Fruit fly (Drosophila melanogaster) whole organism, embryonic: ENCODE measurements around the gene APC4.

Experiments
- Adf1 ChIP-seq: fragments of 200-800 bp; sonication (Bioruptor generic); IDR thresholded peaks from 2 replicates; pipeline ENCODE4 v1.3.6; 2022; ENCODE audit warnings: missing biosample characterization, missing genetic modification characterization
- BEAF-32 ChIP-seq: fragments of 200-800 bp; sonication (Bioruptor generic); optimal IDR thresholded peaks from 3 replicates; lab custom pipeline; 2017; ENCODE audit warnings: missing biosample characterization, missing genetic modification characterization, mild to moderate bottlenecking, moderate library complexity, missing genetic modification reagents
- CG15479 ChIP-seq: fragments of 200-800 bp; sonication (Bioruptor generic); optimal IDR thresholded peaks from 3 replicates; lab custom pipeline; 2019; ENCODE audit warnings: missing biosample characterization, mild to moderate bottlenecking, missing genetic modification characterization, moderate library complexity
- CG2129 ChIP-seq: fragments of 200-800 bp; sonication (Bioruptor generic); IDR thresholded peaks from 2 replicates; pipeline ENCODE4 v1.3.6; 2022; ENCODE audit warnings: missing biosample characterization, missing genetic modification characterization; ENCODE audit not compliant: partially characterized antibody
- CG2199 ChIP-seq: fragments of 200-800 bp; sonication (Bioruptor generic); IDR thresholded peaks from 3 replicates; pipeline ENCODE4 v1.3.6; 2022; ENCODE audit warnings: missing biosample characterization, missing genetic modification characterization
- CG30431 ChIP-seq: fragments of 200-800 bp; sonication (Bioruptor generic); optimal IDR thresholded peaks from 2 replicates; lab custom pipeline; 2017; ENCODE audit warnings: missing biosample characterization, missing genetic modification characterization
- CG31365 ChIP-seq: fragments of 200-800 bp; sonication (Bioruptor generic); optimal IDR thresholded peaks from 2 replicates; lab custom pipeline; 2018; ENCODE audit warnings: missing biosample characterization, mild to moderate bottlenecking, missing genetic modification characterization
- CG6813 ChIP-seq: fragments of 200-800 bp; sonication (Bioruptor generic); optimal IDR thresholded peaks from 2 replicates; lab custom pipeline; 2017; ENCODE audit warnings: missing biosample characterization, missing genetic modification characterization, mild to moderate bottlenecking, moderate library complexity, missing genetic modification reagents
- CG7556 ChIP-seq: fragments of 200-800 bp; sonication (Bioruptor generic); optimal IDR thresholded peaks from 2 replicates; lab custom pipeline; 2017; ENCODE audit warnings: missing biosample characterization, mild to moderate bottlenecking, missing genetic modification characterization
- CG9817 ChIP-seq: fragments of 200-800 bp; sonication (Bioruptor generic); optimal IDR thresholded peaks from 2 replicates; lab custom pipeline; 2018; ENCODE audit warnings: missing biosample characterization, mild to moderate bottlenecking, missing genetic modification characterization, moderate library complexity
- Dll ChIP-seq: fragments of 200-800 bp; sonication (Bioruptor generic); IDR thresholded peaks from 4 replicates; pipeline ENCODE4 v1.3.6; 2022; ENCODE audit warnings: missing biosample characterization, missing genetic modification characterization; ENCODE audit not compliant: partially characterized antibody
- Ets65A ChIP-seq: fragments of 200-800 bp; sonication (Bioruptor generic); peaks from one replicate; lab custom pipeline; 2016; ENCODE audit warnings: missing biosample characterization, missing genetic modification characterization
- H15 ChIP-seq: fragments of 200-800 bp; sonication (Bioruptor generic); IDR thresholded peaks from 3 replicates; pipeline ENCODE4 v1.3.6; 2022; ENCODE audit warnings: missing biosample characterization, missing genetic modification characterization
- Med ChIP-seq: fragments of 200-800 bp; sonication (Bioruptor generic); peaks from one replicate; lab custom pipeline; 2016; ENCODE audit warnings: missing biosample characterization, missing genetic modification characterization, mild to moderate bottlenecking, inconsistent platforms, moderate library complexity
- Nf-YA ChIP-seq: fragments of 200-800 bp; sonication (Bioruptor generic); IDR thresholded peaks from 2 replicates; pipeline ENCODE4 v1.3.6; 2022; ENCODE audit warnings: missing biosample characterization, missing genetic modification characterization
- PHDP ChIP-seq: fragments of 200-800 bp; sonication (Bioruptor generic); optimal IDR thresholded peaks from 3 replicates; lab custom pipeline; 2018; ENCODE audit warnings: missing biosample characterization, mild to moderate bottlenecking, missing genetic modification characterization, moderate library complexity
- Scr ChIP-seq: fragments of 200-800 bp; sonication (Bioruptor generic); IDR thresholded peaks from 2 replicates; pipeline ENCODE4 v1.3.6; 2022; ENCODE audit warnings: missing biosample characterization, missing genetic modification characterization; ENCODE audit not compliant: partially characterized antibody
- Sry-δ ChIP-seq: fragments of 200-800 bp; sonication (Bioruptor generic); optimal IDR thresholded peaks from 2 replicates; lab custom pipeline; 2016; ENCODE audit warnings: missing biosample characterization, missing genetic modification characterization
- TFAM ChIP-seq: fragments of 200-800 bp; sonication (Bioruptor generic); optimal IDR thresholded peaks from 2 replicates; lab custom pipeline; 2017; ENCODE audit warnings: missing biosample characterization, missing genetic modification characterization, inconsistent platforms
- Taf1 ChIP-seq: fragments of 200-800 bp; sonication (Bioruptor generic); IDR thresholded peaks from 2 replicates; pipeline ENCODE4 v1.3.6; 2022; ENCODE audit warnings: missing biosample characterization, missing genetic modification characterization
- abd-A ChIP-seq: fragments of 200-800 bp; sonication (Bioruptor generic); optimal IDR thresholded peaks from 3 replicates; lab custom pipeline; 2019; ENCODE audit warnings: missing biosample characterization, mild to moderate bottlenecking, missing genetic modification characterization, moderate library complexity
- bab2 ChIP-seq: fragments of 200-800 bp; sonication (Bioruptor generic); optimal IDR thresholded peaks from 2 replicates; lab custom pipeline; 2016; ENCODE audit warnings: missing biosample characterization, missing genetic modification characterization
- cad ChIP-seq: fragments of >200 bp; optimal IDR thresholded peaks from 2 replicates; lab custom pipeline; 2017; ENCODE audit warnings: missing biosample characterization, missing genetic modification characterization
- ci ChIP-seq: fragments of 200-800 bp; sonication (Bioruptor generic); IDR thresholded peaks from 3 replicates; pipeline ENCODE4 v1.3.6; 2022; ENCODE audit warnings: missing biosample characterization, missing genetic modification characterization
- eve ChIP-seq, 2 experiments: fragments of >200 bp; optimal IDR thresholded peaks; 2 replicates each; lab custom pipeline; 2017; ENCODE audit warnings: missing biosample characterization in 2 of 2, missing genetic modification characterization in 2 of 2
- exex ChIP-seq: fragments of 200-800 bp; sonication (Bioruptor generic); optimal IDR thresholded peaks from 4 replicates; lab custom pipeline; 2018; ENCODE audit warnings: missing biosample characterization, mild to moderate bottlenecking, missing genetic modification characterization, moderate library complexity
- gem ChIP-seq: fragments of 200-800 bp; sonication (Bioruptor generic); optimal IDR thresholded peaks from 2 replicates; lab custom pipeline; 2019; ENCODE audit warnings: missing biosample characterization, mild to moderate bottlenecking, missing genetic modification characterization, moderate library complexity
- grau ChIP-seq: fragments of 200-800 bp; optimal IDR thresholded peaks from 3 replicates; lab custom pipeline; 2019; ENCODE audit warnings: missing biosample characterization, mild to moderate bottlenecking, missing genetic modification characterization, moderate library complexity
- gsb-n ChIP-seq: fragments of 200-800 bp; sonication (Bioruptor generic); optimal IDR thresholded peaks from 3 replicates; lab custom pipeline; 2018; ENCODE audit warnings: missing biosample characterization, mild to moderate bottlenecking, missing genetic modification characterization
- hkb ChIP-seq, 2 experiments: fragments of 200-800 bp in 1 of 2; fragments of >200 bp in 1 of 2; sonication (Bioruptor generic) in 1 of 2; IDR thresholded peaks in 1 of 2; optimal IDR thresholded peaks in 1 of 2; 2 replicates each; pipeline versions ENCODE4 v1.3.6 to Lab custom; 2017 to 2022; ENCODE audit warnings: missing biosample characterization in 1 of 2, missing genetic modification characterization in 1 of 2
- oc ChIP-seq: fragments of 200-800 bp; sonication (Bioruptor generic); optimal IDR thresholded peaks from 2 replicates; lab custom pipeline; 2018; ENCODE audit warnings: missing biosample characterization, mild to moderate bottlenecking, missing genetic modification characterization, moderate library complexity
- pros ChIP-seq: fragments of 200-800 bp; sonication (Bioruptor generic); optimal IDR thresholded peaks from 3 replicates; lab custom pipeline; 2019; ENCODE audit warnings: missing biosample characterization, mild to moderate bottlenecking, missing genetic modification characterization, moderate library complexity
- rib ChIP-seq: fragments of 200-800 bp; sonication (Bioruptor generic); IDR thresholded peaks from 2 replicates; pipeline ENCODE4 v1.3.6; 2022; ENCODE audit warnings: missing biosample characterization, missing genetic modification characterization
- row ChIP-seq: fragments of 200-800 bp; sonication (Bioruptor generic); IDR thresholded peaks from 3 replicates; pipeline ENCODE4 v1.3.6; 2022; ENCODE audit warnings: missing biosample characterization, missing genetic modification characterization
- sens ChIP-seq: fragments of 200-800 bp; sonication (Bioruptor generic); peaks from one replicate; lab custom pipeline; 2016; ENCODE audit warnings: missing biosample characterization, missing genetic modification characterization
- sqz ChIP-seq: fragments of 200-800 bp; sonication (Bioruptor generic); optimal IDR thresholded peaks from 3 replicates; lab custom pipeline; 2018; ENCODE audit warnings: missing biosample characterization, mild to moderate bottlenecking, missing genetic modification characterization
- tll ChIP-seq, 2 experiments: fragments of 200-800 bp in 1 of 2; fragments of >200 bp in 1 of 2; sonication (Bioruptor generic) in 1 of 2; optimal IDR thresholded peaks; 2 replicates each; lab custom pipeline; 2017 to 2019; ENCODE audit warnings: missing biosample characterization in 2 of 2, missing genetic modification characterization in 2 of 2, mild to moderate bottlenecking in 1 of 2, moderate library complexity in 1 of 2
- tna ChIP-seq: fragments of 200-800 bp; sonication (Bioruptor generic); IDR thresholded peaks from 2 replicates; pipeline ENCODE4 v1.3.6; 2022; ENCODE audit warnings: missing biosample characterization, missing genetic modification characterization; ENCODE audit not compliant: partially characterized antibody
- twi ChIP-seq: fragments of 200-800 bp; optimal IDR thresholded peaks from 2 replicates; lab custom pipeline; 2019; ENCODE audit warnings: missing biosample characterization, mild to moderate bottlenecking, missing genetic modification characterization, moderate library complexity
- zen ChIP-seq: fragments of 200-800 bp; sonication (Bioruptor generic); optimal IDR thresholded peaks from 3 replicates; lab custom pipeline; 2018; ENCODE audit warnings: missing biosample characterization, mild to moderate bottlenecking, missing genetic modification characterization, moderate library complexity
- zf30C ChIP-seq: fragments of 200-800 bp; sonication (Bioruptor generic); optimal IDR thresholded peaks from 3 replicates; lab custom pipeline; 2018; ENCODE audit warnings: missing biosample characterization, mild to moderate bottlenecking, missing genetic modification characterization

APC4 gene

dm6 chrX:9127264-9128011 lies 44.7 kb downstream of the APC4 start (continued):
- TF ChIP-seq PHDP (tag; lab: Kevin White, UChicago) (peak; percentile 6), CG6813 (GFP tag; lab: Kevin White, UChicago) (no peak), hkb (optimal IDR thresholded peaks at IDR 0.05; lab: Kevin White, UChicago) (no peak), hkb (GFP tag; IDR thresholded peaks at IDR 0.05; lab: Robert Waterston, UW) (peak; percentile 21; the same call in 1 of the 2 replicates), bab2 (GFP tag; lab: Kevin White, UChicago) (peak; percentile 7), exex (tag; lab: Kevin White, UChicago) (no peak)

dm6 chrX:9128012-9128280 lies 45.2 kb downstream of the APC4 start:
- TF ChIP-seq oc (tag; lab: Kevin White, UChicago) (peak; percentile 16), rib (GFP tag; lab: Robert Waterston, UW) (no peak), Dll (GFP tag; lab: Robert Waterston, UW) (peak; percentile 48; the same call in 2 of the 4 replicates), sens (peak; percentile 52), CG30431 (no peak), Adf1 (GFP tag; lab: Robert Waterston, UW) (no peak), row (GFP tag; lab: Robert Waterston, UW) (peak; percentile 38; the same call in 2 of the 3 replicates), Scr (0 out of 2 replicates have a peak, but pooled peaks have one; percentile 38), pros (GFP tag; lab: Kevin White, UChicago) (peak; percentile 33), CG2129 (no peak; the same call in 1 of the 2 replicates), BEAF-32 (peak; percentile 47), abd-A (tag; lab: Kevin White, UChicago) (peak; percentile 54), gsb-n (tag; lab: Kevin White, UChicago) (peak; percentile 84), Sry-δ (GFP tag; lab: Kevin White, UChicago) (peak; percentile 47), sqz (GFP tag; lab: Kevin White, UChicago) (peak; percentile 13), H15 (GFP tag; lab: Robert Waterston, UW) (no peak), tna (GFP tag; lab: Robert Waterston, UW) (no peak), ci (GFP tag; lab: Robert Waterston, UW) (0 out of 3 replicates have a peak, but pooled peaks have one; percentile 44)
- TF ChIP-seq, all 482 proteins: peak for 12

DNA sequence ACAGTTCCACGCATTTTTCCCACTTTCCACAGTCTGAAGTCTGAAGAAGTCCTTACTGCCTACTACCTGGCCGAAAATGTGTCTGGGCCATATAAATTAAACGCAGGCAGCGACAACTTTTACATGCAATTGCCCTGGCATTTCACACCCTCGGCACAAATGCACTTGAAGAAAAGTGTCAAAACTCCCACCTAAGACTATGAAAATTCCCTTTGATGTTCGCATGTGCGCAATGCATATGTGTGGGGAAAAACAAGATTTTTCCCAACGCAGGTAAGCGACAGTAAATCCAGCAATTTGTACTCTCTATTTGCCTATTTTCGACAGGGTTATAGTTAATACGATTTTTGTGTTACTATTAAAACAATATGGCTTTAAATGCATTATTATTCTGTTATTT lies 46.7 kb downstream of the APC4 start:
- TF ChIP-seq CG31365 (tag; lab: Kevin White, UChicago) = no peak
- TF ChIP-seq zf30C (GFP tag; lab: Kevin White, UChicago) = peak; percentile 73
- TF ChIP-seq Nf-YA (GFP tag; lab: Robert Waterston, UW) = no peak
- TF ChIP-seq twi (tag; lab: Kevin White, UChicago) = peak; percentile 68
- no peak for TF ChIP-seq Taf1 (GFP tag; lab: Robert Waterston, UW)
- peak; percentile 64 for TF ChIP-seq CG15479 (GFP tag; lab: Kevin White, UChicago)
- TF ChIP-seq row (GFP tag; lab: Robert Waterston, UW) = 0 out of 3 replicates have a peak, but pooled peaks have one; percentile 5
- TF ChIP-seq eve (GFP tag; optimal IDR thresholded peaks at IDR 0.05; lab: Kevin White, UChicago) = peak in 1 of 2 experiments; percentile 50
- TF ChIP-seq CG2199 (GFP tag; lab: Robert Waterston, UW) = 0 out of 3 replicates have a peak, but pooled peaks have one; percentile 22
- no peak for TF ChIP-seq TFAM
- TF ChIP-seq Ets65A = no peak
- TF ChIP-seq tll (GFP tag; optimal IDR thresholded peaks at IDR 0.05; lab: Kevin White, UChicago) = peak in 1 of 2 experiments; percentile 81
- TF ChIP-seq CG9817 (tag; lab: Kevin White, UChicago) = no peak
- peak; percentile 81 for TF ChIP-seq cad (GFP tag; lab: Kevin White, UChicago)
- TF ChIP-seq gem = peak; percentile 9
- peak; percentile 1 for TF ChIP-seq CG7556
- TF ChIP-seq grau (tag; lab: Kevin White, UChicago) = peak; percentile 1
- peak; percentile 42 for TF ChIP-seq zen
- TF ChIP-seq Med (GFP tag; lab: Kevin White, UChicago) = peak; percentile 35
- TF ChIP-seq, all 482 proteins: peak for 13
